Worm (Caenorhabditis elegans): ENCODE results near the gene cnc-3.

DNA sequence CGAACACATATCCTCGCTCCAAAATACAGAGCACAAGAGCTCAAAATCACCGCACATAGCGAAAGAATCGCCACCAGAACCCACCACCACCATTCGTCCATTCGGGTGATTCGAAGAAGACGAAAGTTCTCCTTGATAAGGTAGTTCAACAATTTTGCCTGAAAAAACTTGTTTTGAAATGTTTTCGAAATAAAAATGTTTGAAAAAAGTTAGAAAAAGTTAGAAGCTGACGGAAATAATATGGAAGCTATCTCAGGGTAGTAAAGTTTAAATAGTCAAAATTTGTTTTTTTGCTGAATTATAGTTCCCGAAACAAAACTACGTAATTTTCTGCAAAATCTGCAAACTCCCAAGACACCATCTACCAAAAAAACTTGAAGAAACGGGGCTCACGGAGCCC, 36.3 kb upstream of the cnc-3 start, which contains the start of gene snt-5:
- TF ChIP-seq ztf-11 (tag; optimal IDR thresholded peaks at IDR 0.05) (no peak), mab-9 (GFP tag; IDR thresholded peaks at IDR 0.05) (no peak), tbx-2 (tag; optimal IDR thresholded peaks at IDR 0.05) (no peak)

Data from whole organism, L1 larva.